Worm (Caenorhabditis elegans): ENCODE measurements around the gene F22F7.12.

The F22F7.12 gene

DNA sequence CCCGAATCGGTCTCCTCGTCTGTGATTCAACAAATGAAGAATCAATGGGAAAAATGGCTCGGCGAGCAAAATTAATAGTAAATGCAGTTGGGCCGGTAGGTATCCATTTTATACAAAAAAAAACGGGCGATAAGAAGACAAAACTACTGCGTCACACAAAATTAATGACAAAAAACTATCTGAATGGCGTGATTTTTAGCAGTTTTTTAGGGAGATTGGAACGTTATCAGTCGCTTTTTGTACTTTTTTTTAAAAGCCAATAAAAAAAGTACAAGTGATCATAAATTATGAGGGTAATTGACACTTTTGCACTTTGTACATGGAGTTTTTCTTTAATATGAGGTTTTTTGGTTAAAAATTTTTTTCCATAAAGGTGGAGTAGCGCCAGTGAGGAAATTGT lies 21.1 kb downstream of the F22F7.12 start:
- TF ChIP-seq tbx-2 (tag; optimal IDR thresholded peaks at IDR 0.05) (no peak), elt-4 (tag; optimal IDR thresholded peaks at IDR 0.05) (no peak), elt-2 (tag; optimal IDR thresholded peaks at IDR 0.05) (no peak), pag-3 (tag; optimal IDR thresholded peaks at IDR 0.05; ENCODE audit: borderline replicate concordance) (no peak), dmd-4 (tag; optimal IDR thresholded peaks at IDR 0.05; ENCODE audit: borderline replicate concordance) (no peak), mec-3 (tag; optimal IDR thresholded peaks at IDR 0.05; ENCODE audit: borderline replicate concordance) (no peak), hlh-6 (tag; optimal IDR thresholded peaks at IDR 0.05) (no peak), unc-3 (GFP tag; conservative IDR thresholded peaks at IDR 0.05) (no peak), unc-3 (tag; optimal IDR thresholded peaks at IDR 0.05) (no peak)

DNA sequence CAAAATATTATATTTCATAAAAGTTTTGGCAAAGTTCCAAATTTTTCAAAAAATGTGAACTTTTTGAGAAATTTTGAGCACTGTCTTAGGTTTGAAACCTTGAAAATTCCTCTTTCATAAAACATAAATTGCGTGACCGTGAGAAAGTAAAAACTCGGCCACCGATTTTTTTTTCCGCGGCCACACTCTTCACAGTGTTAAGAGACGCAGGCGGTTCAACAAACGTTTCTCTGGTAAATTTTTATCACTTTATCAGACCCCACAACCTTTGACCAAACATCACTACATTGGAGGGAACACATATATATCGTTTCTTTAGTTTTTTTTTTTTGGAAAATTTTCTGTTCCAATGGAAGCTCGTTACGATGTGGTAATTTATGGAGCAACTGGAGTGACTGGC lies 21.8 kb downstream of the F22F7.12 start, which contains the start of gene F22F7.2:
TSS of gene F22F7.2 (plus strand) at position 266 of the 400 bp plus-strand sequence.
- TF ChIP-seq ets-4 (tag; optimal IDR thresholded peaks at IDR 0.05) (no peak), unc-86 (tag; optimal IDR thresholded peaks at IDR 0.05) (no peak), elt-2 (tag; optimal IDR thresholded peaks at IDR 0.05) (peak; percentile 6)

DNA sequence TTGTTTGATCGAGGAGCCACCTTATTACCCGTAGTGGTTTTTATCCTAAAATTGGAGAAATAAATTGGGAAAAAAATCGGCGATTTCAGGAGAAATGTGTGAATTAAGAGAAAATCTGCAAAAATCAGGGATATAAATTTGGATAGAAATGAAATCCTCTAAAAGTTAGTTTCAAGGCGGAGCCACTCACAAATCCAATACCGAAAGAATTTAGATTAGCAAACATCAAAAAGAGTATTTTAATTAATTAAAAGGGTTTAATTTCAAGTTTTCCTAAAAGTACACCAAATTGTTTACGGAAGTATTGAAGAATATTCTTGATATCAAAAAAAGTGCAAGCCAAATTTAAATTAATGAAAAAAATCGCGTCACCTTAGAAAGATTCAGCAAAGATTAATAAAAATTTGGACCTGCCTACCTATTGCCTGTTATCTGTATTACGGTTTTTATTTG lies 22.4 kb downstream of the F22F7.12 start, which contains the start of gene F22F7.8:
TSS of gene F22F7.8 (minus strand) at position 51 of the 453 bp plus-strand sequence.
- TF ChIP-seq nfya-1 (tag; optimal IDR thresholded peaks at IDR 0.05) (no peak), eyg-1 (tag; optimal IDR thresholded peaks at IDR 0.05) (no peak), fkh-6 (tag; optimal IDR thresholded peaks at IDR 0.05) (no peak), ceh-22 (tag; optimal IDR thresholded peaks at IDR 0.05) (no peak), ama-1 (optimal IDR thresholded peaks at IDR 0.05) (no peak), C08G9.2 (tag; optimal IDR thresholded peaks at IDR 0.05) (no peak), fkh-10 (GFP tag; optimal IDR thresholded peaks at IDR 0.05) (no peak), ahr-1 (tag; optimal IDR thresholded peaks at IDR 0.05) (no peak), unc-55 (GFP tag; optimal IDR thresholded peaks at IDR 0.05) (no peak), ceh-34 (tag; optimal IDR thresholded peaks at IDR 0.05) (no peak), F13H6.1 (tag; optimal IDR thresholded peaks at IDR 0.05) (no peak), syd-9 (tag; optimal IDR thresholded peaks at IDR 0.05) (no peak), hlh-6 (tag; optimal IDR thresholded peaks at IDR 0.05) (no peak), ceh-48 (tag; optimal IDR thresholded peaks at IDR 0.05) (no peak), ceh-14 (tag; optimal IDR thresholded peaks at IDR 0.05) (no peak), unc-3 (GFP tag; conservative IDR thresholded peaks at IDR 0.05) (no peak), unc-3 (tag; optimal IDR thresholded peaks at IDR 0.05) (no peak), mec-3 (tag; optimal IDR thresholded peaks at IDR 0.05; ENCODE audit: borderline replicate concordance) (no peak), npax-4 (tag; optimal IDR thresholded peaks at IDR 0.05) (no peak)

DNA sequence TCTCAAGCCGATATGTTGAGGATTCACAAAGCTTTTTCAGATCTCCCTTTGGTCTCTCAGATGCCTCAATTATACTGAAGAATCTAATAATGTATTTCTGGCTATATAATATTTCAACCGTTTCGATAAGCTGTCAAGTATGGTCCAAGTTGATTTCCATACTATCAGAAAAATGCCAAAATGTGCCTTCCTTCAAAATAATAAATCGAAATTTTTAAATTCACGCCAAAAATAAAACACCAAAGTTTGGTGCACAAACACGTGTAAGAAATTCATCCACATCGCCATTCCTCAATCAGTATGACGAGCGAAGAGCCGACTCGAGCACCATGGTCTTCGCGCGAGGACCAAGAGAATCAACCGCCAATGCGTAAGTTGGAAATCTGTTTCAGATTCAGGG lies 24.8 kb downstream of the F22F7.12 start, which contains the start of gene F22F7.11:
TSS of gene F22F7.11 (plus strand) at position 301 of the 400 bp plus-strand sequence.
- TF ChIP-seq fkh-10 (GFP tag; optimal IDR thresholded peaks at IDR 0.05), result no peak
- no peak for TF ChIP-seq C38D4.7 (GFP tag; optimal IDR thresholded peaks at IDR 0.05)
- no peak for TF ChIP-seq ets-4 (tag; optimal IDR thresholded peaks at IDR 0.05)
- no peak for TF ChIP-seq ttx-3 (tag; optimal IDR thresholded peaks at IDR 0.05)
- TF ChIP-seq che-1 (tag; optimal IDR thresholded peaks at IDR 0.05), result no peak
- no peak for TF ChIP-seq Y22D7AL.16 (tag; optimal IDR thresholded peaks at IDR 0.05)
- no peak for TF ChIP-seq odd-2 (tag; optimal IDR thresholded peaks at IDR 0.05)
- TF ChIP-seq unc-42 (tag; optimal IDR thresholded peaks at IDR 0.05), result no peak
- TF ChIP-seq zip-5 (tag; optimal IDR thresholded peaks at IDR 0.05), result no peak
- no peak for TF ChIP-seq pqm-1 (tag; optimal IDR thresholded peaks at IDR 0.05)
- no peak for TF ChIP-seq F13H6.1 (tag; optimal IDR thresholded peaks at IDR 0.05)
- no peak for TF ChIP-seq lim-6 (tag; optimal IDR thresholded peaks at IDR 0.05)

DNA sequence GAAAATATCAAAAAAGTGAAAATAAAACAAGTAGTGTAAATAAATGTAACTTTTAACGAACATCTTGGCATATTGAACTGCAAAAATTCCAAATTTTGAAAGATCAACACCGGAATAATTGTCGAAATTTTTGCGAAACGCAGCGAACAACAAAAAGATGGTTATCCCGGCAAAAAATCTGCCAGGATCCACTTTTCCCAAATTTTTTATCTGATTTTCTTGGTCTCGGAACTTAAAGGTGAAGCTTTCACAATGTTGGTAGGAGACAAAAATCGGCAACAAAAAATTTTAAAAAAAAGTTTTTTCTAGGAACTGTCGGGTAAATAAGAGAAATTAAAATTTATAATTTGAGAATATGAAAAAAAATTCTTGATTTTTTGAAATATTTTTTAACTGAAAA lies 25.7 kb downstream of the F22F7.12 start, which contains the start of gene bgnt-1.2:
TSS of gene bgnt-1.2 (minus strand) at position 101 of the 400 bp plus-strand sequence.
- TF ChIP-seq elt-2 (tag; optimal IDR thresholded peaks at IDR 0.05) (no peak), tbx-2 (tag; optimal IDR thresholded peaks at IDR 0.05) (no peak), ceh-22 (tag; optimal IDR thresholded peaks at IDR 0.05) (no peak), sdc-2 (tag; optimal IDR thresholded peaks at IDR 0.05) (no peak), unc-42 (tag; optimal IDR thresholded peaks at IDR 0.05) (no peak), fkh-6 (tag; optimal IDR thresholded peaks at IDR 0.05) (no peak), rnt-1 (tag; optimal IDR thresholded peaks at IDR 0.05) (no peak), elt-4 (tag; optimal IDR thresholded peaks at IDR 0.05) (no peak), pax-1 (tag; optimal IDR thresholded peaks at IDR 0.05) (no peak), pag-3 (tag; optimal IDR thresholded peaks at IDR 0.05; ENCODE audit: borderline replicate concordance) (no peak), ceh-48 (tag; optimal IDR thresholded peaks at IDR 0.05) (no peak)
